Worm (Caenorhabditis elegans) whole organism, L4 larva: ENCODE results near the gene Y11D7A.19.

Experiments
- fkh-10 ChIP-seq: fragments of 150-350 bp; optimal IDR thresholded peaks from 2 replicates; lab custom pipeline; 2014; ENCODE audit warnings: missing biosample characterization, missing genetic modification reagents, missing genetic modification characterization
- nhr-41 ChIP-seq: fragments of 200-800 bp; sonication (Bioruptor generic); IDR thresholded peaks from 2 replicates; pipeline ENCODE4 v1.3.6; 2022; ENCODE audit warnings: missing genetic modification reagents, missing genetic modification characterization, missing compliant biosample characterization
- zag-1 ChIP-seq: fragments of 150-350 bp; optimal IDR thresholded peaks from 2 replicates; lab custom pipeline; 2014; ENCODE audit warnings: missing biosample characterization, missing genetic modification characterization

DNA sequence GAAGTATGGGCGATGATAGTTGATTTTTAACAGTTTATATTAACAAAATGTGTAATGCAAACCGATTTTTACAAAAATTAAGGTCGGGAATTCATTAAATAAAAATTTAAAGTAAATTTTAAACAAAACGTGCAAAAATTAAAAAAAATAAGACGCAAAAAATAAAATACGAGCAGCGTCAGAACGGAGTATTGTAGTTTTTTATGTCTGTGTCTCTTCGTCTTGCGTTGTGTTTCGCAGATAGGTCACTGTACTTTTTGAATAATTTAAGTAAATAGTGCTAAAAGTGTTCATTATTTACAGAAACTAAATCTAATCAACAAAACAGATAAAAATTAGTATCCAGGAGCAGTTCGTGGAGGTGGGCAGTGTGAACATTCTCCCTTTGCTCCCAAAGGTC is 6.0 kb downstream of the Y11D7A.19 start:
- TF ChIP-seq fkh-10 (GFP tag; lab: Kevin White, UChicago) (no peak), zag-1 (tag; lab: Kevin White, UChicago) (no peak), nhr-41 (GFP tag; lab: Robert Waterston, UW) (no peak)
